Worm (Caenorhabditis elegans): ENCODE data around the gene nas-18.

- TF ChIP-seq flt-1 (GFP tag; IDR thresholded peaks at IDR 0.05) (no peak), ref-1 (GFP tag; conservative IDR thresholded peaks at IDR 0.05) (no peak), T22C8.4 (GFP tag; IDR thresholded peaks at IDR 0.05) (no peak), cog-1 (tag; optimal IDR thresholded peaks at IDR 0.05) (no peak)
Measured at ce11 chrV:11398616-11399015, 2.4 kb downstream of the nas-18 start, which contains the start of gene nas-17.

Data from whole organism, midembryonic.